Fruit fly (Drosophila melanogaster): Measurements from ENCODE around the gene CG31266.

The CG31266 gene

DNA sequence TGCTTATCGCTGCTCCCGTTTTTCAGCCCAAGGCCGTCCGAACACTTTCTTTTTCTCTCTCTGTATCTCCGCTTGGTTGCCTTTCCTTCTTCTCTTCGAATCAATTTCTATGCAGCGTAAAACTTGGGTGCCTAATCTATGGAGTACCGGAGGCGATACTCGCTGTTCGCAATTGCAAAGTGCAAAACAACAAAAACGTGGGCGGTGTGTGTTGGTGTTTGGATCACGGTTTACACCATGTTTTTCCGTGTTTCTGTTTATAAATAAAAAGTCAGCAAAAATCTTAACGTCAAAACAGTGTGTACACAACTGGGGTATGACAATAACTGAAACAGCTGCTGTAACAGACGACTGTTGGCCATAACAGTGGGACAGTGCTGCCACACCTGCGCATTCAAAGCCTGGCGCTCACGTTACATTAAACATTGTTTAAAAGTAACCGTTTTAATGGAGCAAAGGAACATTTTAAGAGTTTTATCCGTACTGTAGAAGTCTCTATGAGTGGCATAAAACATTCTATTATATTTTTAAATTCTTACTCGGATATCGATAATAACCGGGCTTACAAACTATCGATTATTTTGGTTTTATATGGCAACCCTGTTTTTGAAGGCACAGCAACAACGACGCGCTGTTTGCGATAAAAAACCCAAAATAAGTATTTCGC lies 16.8 kb downstream of the CG31266 start, which contains the start of the genes m-cup and Det (continued):
- TF ChIP-seq CG9817 (tag; optimal IDR thresholded peaks at IDR 0.05) (peak; percentile 12), CG9215 (GFP tag; IDR thresholded peaks at IDR 0.05) (no peak), CG1603 (tag; optimal IDR thresholded peaks at IDR 0.05) (no peak), crol (GFP tag; IDR thresholded peaks at IDR 0.05) (no peak), stwl (tag; optimal IDR thresholded peaks at IDR 0.05) (peak; percentile 83), nau (GFP tag; optimal IDR thresholded peaks at IDR 0.05) (no peak), CG30431 (GFP tag; optimal IDR thresholded peaks at IDR 0.05) (no peak), peb (GFP tag; IDR thresholded peaks at IDR 0.05) (no peak), ci (GFP tag; IDR thresholded peaks at IDR 0.05) (no peak), mirr (GFP tag; optimal IDR thresholded peaks at IDR 0.05) (no peak), zen (tag; optimal IDR thresholded peaks at IDR 0.05) (no peak), ap (GFP tag; IDR thresholded peaks at IDR 0.05) (no peak), Hand (GFP tag; optimal IDR thresholded peaks at IDR 0.05) (no peak), oc (tag; optimal IDR thresholded peaks at IDR 0.05) (no peak), CG8765 (GFP tag; IDR thresholded peaks at IDR 0.05) (no peak), B-H2 (GFP tag; optimal IDR thresholded peaks at IDR 0.05) (no peak), Six4 (GFP tag; optimal IDR thresholded peaks at IDR 0.05) (no peak), CG7745 (tag; optimal IDR thresholded peaks at IDR 0.05) (no peak), Hr51 (GFP tag; optimal IDR thresholded peaks at IDR 0.05) (no peak), CG31441 (GFP tag; IDR thresholded peaks at IDR 0.05) (0 out of 2 replicates have a peak, but pooled peaks have one; percentile 15), Atf3 (GFP tag; optimal IDR thresholded peaks at IDR 0.05) (no peak), CG9609 (GFP tag; optimal IDR thresholded peaks at IDR 0.05) (no peak), pzg (GFP tag; optimal IDR thresholded peaks at IDR 0.05) (peak; percentile 76), ro (GFP tag; IDR thresholded peaks at IDR 0.05) (no peak), CG11695 (GFP tag; IDR thresholded peaks at IDR 0.05) (no peak), Mrtf (GFP tag; IDR thresholded peaks at IDR 0.05) (no peak), CG6654 (GFP tag; optimal IDR thresholded peaks at IDR 0.05) (no peak), Sry-β (GFP tag; optimal IDR thresholded peaks at IDR 0.05) (peak; percentile 18), tll (GFP tag; optimal IDR thresholded peaks at IDR 0.05) (peak in 1 of 2 experiments; percentile 70), Med (GFP tag) (peak; percentile 74), gro (GFP tag; optimal IDR thresholded peaks at IDR 0.05) (no peak), Vsx1 (GFP tag; optimal IDR thresholded peaks at IDR 0.05) (no peak), CG10267 (tag; optimal IDR thresholded peaks at IDR 0.05) (peak; percentile 51), Bgb (GFP tag; IDR thresholded peaks at IDR 0.05; ENCODE audit: partially characterized antibody) (peak; percentile 64), CG2199 (GFP tag; IDR thresholded peaks at IDR 0.05) (no peak), CG5245 (GFP tag; optimal IDR thresholded peaks at IDR 0.05) (no peak), CG14441 (GFP tag; IDR thresholded peaks at IDR 0.05) (no peak), CG6272 (GFP tag; IDR thresholded peaks at IDR 0.05) (no peak), twi (tag; optimal IDR thresholded peaks at IDR 0.05) (no peak), Dek (tag; optimal IDR thresholded peaks at IDR 0.05) (no peak), CG9932 (GFP tag; IDR thresholded peaks at IDR 0.05) (0 out of 2 replicates have a peak, but pooled peaks have one; percentile 12), D (optimal IDR thresholded peaks at IDR 0.05) (no peak), D (GFP tag; optimal IDR thresholded peaks at IDR 0.05) (no peak), Hr78 (GFP tag; optimal IDR thresholded peaks at IDR 0.05) (no peak), her (GFP tag; optimal IDR thresholded peaks at IDR 0.05) (no peak), CG15514 (GFP tag; optimal IDR thresholded peaks at IDR 0.05) (peak; percentile 32), CG1832 (GFP tag; optimal IDR thresholded peaks at IDR 0.05) (no peak), HmgZ (tag; optimal IDR thresholded peaks at IDR 0.05) (no peak), NFAT (GFP tag; IDR thresholded peaks at IDR 0.05) (no peak), CG31224 (GFP tag; IDR thresholded peaks at IDR 0.05) (no peak)
